Fruit fly (Drosophila melanogaster) whole organism, embryonic: ENCODE results near the gene Cyp18a1.

Experiments used
- CG12769 ChIP-seq: fragments of 200-800 bp; sonication (Bioruptor generic); optimal IDR thresholded peaks from 2 replicates; lab custom pipeline; 2019; ENCODE audit warnings: missing biosample characterization, mild to moderate bottlenecking, missing genetic modification characterization, moderate library complexity
- CG2120 ChIP-seq: fragments of 200-800 bp; sonication (Bioruptor generic); optimal IDR thresholded peaks from 3 replicates; lab custom pipeline; 2016; ENCODE audit warnings: missing biosample characterization, missing genetic modification characterization
- Dll ChIP-seq: fragments of 200-800 bp; sonication (Bioruptor generic); IDR thresholded peaks from 4 replicates; pipeline ENCODE4 v1.3.6; 2022; ENCODE audit warnings: missing biosample characterization, missing genetic modification characterization; ENCODE audit not compliant: partially characterized antibody
- Fer2 ChIP-seq: fragments of 200-800 bp; sonication (Bioruptor generic); optimal IDR thresholded peaks from 2 replicates; lab custom pipeline; 2018; ENCODE audit warnings: missing biosample characterization, mild to moderate bottlenecking, missing genetic modification characterization, moderate library complexity

DNA sequence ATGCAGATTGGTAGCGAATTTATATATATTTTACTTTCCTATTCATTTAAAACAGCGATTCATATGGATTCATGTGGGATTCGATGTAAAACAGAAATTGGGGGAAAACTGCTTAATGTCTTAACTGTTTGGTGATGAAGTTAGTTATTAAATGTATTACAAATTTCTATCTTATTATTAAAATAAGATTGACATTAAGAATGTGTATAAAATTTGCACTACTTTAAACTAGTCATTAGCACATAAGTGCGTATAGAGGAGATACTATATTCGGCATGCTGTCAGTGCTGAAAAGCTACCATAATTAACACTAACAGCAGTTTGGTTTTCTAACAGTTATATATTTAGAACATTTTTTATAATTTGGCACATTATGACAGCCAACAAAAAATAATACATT, 17.1 kb downstream of the Cyp18a1 start:
- TF ChIP-seq Fer2 (tag; lab: Kevin White, UChicago) (no peak), CG12769 (no peak), CG2120 (GFP tag; lab: Kevin White, UChicago) (no peak), Dll (GFP tag; lab: Robert Waterston, UW) (no peak)
